Worm (Caenorhabditis elegans) whole organism, young adult: ENCODE results near the gene F44E2.10.
A peak's percentile ranks its signal among the peaks of the same experiment; 100 is the strongest.

ENCODE experiments used
- B0019.2 ChIP-seq: fragments of 200-800 bp; sonication (Bioruptor generic); conservative IDR thresholded peaks from 2 replicates; pipeline ENCODE4 v1.3.6; 2022; ENCODE audit warnings: missing genetic modification reagents, missing genetic modification characterization, missing compliant biosample characterization
- B0336.3 ChIP-seq: fragments of 200-800 bp; sonication (Bioruptor generic); IDR thresholded peaks from 2 replicates; pipeline ENCODE4 v1.3.6; 2022; ENCODE audit warnings: missing genetic modification characterization, missing compliant biosample characterization
- C06A6.2 ChIP-seq: fragments of 200-800 bp; sonication (Bioruptor generic); conservative IDR thresholded peaks from 2 replicates; pipeline ENCODE4 v1.3.6; 2022; ENCODE audit warnings: missing genetic modification characterization, missing compliant biosample characterization
- F22D6.2 ChIP-seq: sonication (generic microtip); optimal IDR thresholded peaks from 2 replicates; lab custom pipeline; 2016; ENCODE audit warnings: mild to moderate bottlenecking, missing genetic modification characterization, missing compliant biosample characterization
- F33H1.4 ChIP-seq: fragments of 200-800 bp; sonication (Bioruptor generic); IDR thresholded peaks from 2 replicates; pipeline ENCODE4 v1.3.6; 2022; ENCODE audit warnings: missing genetic modification reagents, missing genetic modification characterization, missing compliant biosample characterization
- F49E8.2 ChIP-seq: sonication (generic microtip); optimal IDR thresholded peaks from 3 replicates; lab custom pipeline; 2017; ENCODE audit warnings: missing genetic modification characterization, mild to moderate bottlenecking, missing compliant biosample characterization, antibody characterized with exemption, moderate library complexity; ENCODE audit not compliant: insufficient read depth
- F52B5.7 ChIP-seq: sonication (generic microtip); optimal IDR thresholded peaks from 2 replicates; lab custom pipeline; 2016; ENCODE audit warnings: mild to moderate bottlenecking, missing genetic modification characterization, missing compliant biosample characterization
- T07F8.4 ChIP-seq: sonication (generic microtip); optimal IDR thresholded peaks from 2 replicates; lab custom pipeline; 2016; ENCODE audit warnings: mild to moderate bottlenecking, missing genetic modification characterization, moderate library complexity, missing compliant biosample characterization
- Y53F4B.3 ChIP-seq: fragments of 200-800 bp; sonication (Bioruptor generic); IDR thresholded peaks from 2 replicates; pipeline ENCODE4 v1.3.6; 2022; ENCODE audit warnings: missing genetic modification reagents, missing genetic modification characterization, missing compliant biosample characterization
- Y53G8AR.9 ChIP-seq: fragments of 200-800 bp; sonication (Bioruptor generic); conservative IDR thresholded peaks from 2 replicates; pipeline ENCODE4 v1.3.6; 2022; ENCODE audit warnings: missing genetic modification reagents, missing genetic modification characterization, missing compliant biosample characterization
- ZK185.1 ChIP-seq: sonication (generic microtip); optimal IDR thresholded peaks from 2 replicates; lab custom pipeline; 2016; ENCODE audit warnings: mild to moderate bottlenecking, missing genetic modification characterization, missing compliant biosample characterization; ENCODE audit not compliant: poor library complexity, severe bottlenecking
- akir-1 ChIP-seq: fragments of 200-800 bp; sonication (Bioruptor generic); optimal IDR thresholded peaks from 2 replicates; lab custom pipeline; 2018; ENCODE audit warnings: mild to moderate bottlenecking, missing genetic modification characterization, moderate library complexity, missing compliant biosample characterization
- ama-1 ChIP-seq, 3 experiments: fragments of 150-350 bp in 1 of 3; sonication (generic microtip) in 2 of 3; optimal IDR thresholded peaks; 2 replicates each; lab custom pipeline; 2014 to 2018; ENCODE audit warnings: missing biosample characterization in 2 of 3, missing genetic modification characterization in 2 of 3, missing genetic modification reagents in 2 of 3
- aptf-2 ChIP-seq: fragments of 200-800 bp; sonication (Bioruptor generic); conservative IDR thresholded peaks from 2 replicates; pipeline ENCODE4 v1.3.6; 2022; ENCODE audit warnings: missing genetic modification reagents, missing genetic modification characterization, missing compliant biosample characterization
- atf-7 ChIP-seq: sonication (generic microtip); optimal IDR thresholded peaks from 2 replicates; lab custom pipeline; 2017; ENCODE audit warnings: mild to moderate bottlenecking, missing genetic modification characterization, missing compliant biosample characterization
- bed-1 ChIP-seq: fragments of 200-800 bp; sonication (Bioruptor generic); IDR thresholded peaks from 2 replicates; pipeline ENCODE4 v1.3.6; 2022; ENCODE audit warnings: missing genetic modification reagents, missing genetic modification characterization, missing compliant biosample characterization
- ceh-58 ChIP-seq: fragments of 200-800 bp; sonication (Bioruptor generic); IDR thresholded peaks from 2 replicates; pipeline ENCODE4 v1.3.6; 2022; ENCODE audit warnings: missing genetic modification characterization, missing compliant biosample characterization
- ceh-79 ChIP-seq: sonication (generic microtip); optimal IDR thresholded peaks from 2 replicates; lab custom pipeline; 2017; ENCODE audit warnings: mild to moderate bottlenecking, missing genetic modification characterization, missing compliant biosample characterization
- chd-7 ChIP-seq: sonication (generic microtip); optimal IDR thresholded peaks from 2 replicates; lab custom pipeline; 2016; ENCODE audit warnings: mild to moderate bottlenecking, missing genetic modification characterization, moderate library complexity, missing compliant biosample characterization
- dpff-1 ChIP-seq: sonication (generic microtip); optimal IDR thresholded peaks from 2 replicates; lab custom pipeline; 2017; ENCODE audit warnings: mild to moderate bottlenecking, missing genetic modification characterization, missing compliant biosample characterization
- dpl-1 ChIP-seq: fragments of 150-350 bp; optimal IDR thresholded peaks from 2 replicates; lab custom pipeline; 2014; ENCODE audit warnings: missing biosample characterization, missing genetic modification reagents, missing genetic modification characterization
- egl-44 ChIP-seq: fragments of 200-800 bp; sonication (Bioruptor generic); IDR thresholded peaks from 2 replicates; pipeline ENCODE4 v1.3.6; 2022; ENCODE audit warnings: missing genetic modification reagents, missing genetic modification characterization, missing compliant biosample characterization
- egrh-3 ChIP-seq: fragments of 200-800 bp; sonication (Bioruptor generic); IDR thresholded peaks from 2 replicates; pipeline ENCODE4 v1.3.6; 2022; ENCODE audit warnings: missing genetic modification reagents, missing genetic modification characterization, missing compliant biosample characterization
- gei-17 ChIP-seq: fragments of 200-800 bp; sonication (Bioruptor generic); optimal IDR thresholded peaks from 2 replicates; lab custom pipeline; 2018; ENCODE audit warnings: mild to moderate bottlenecking, missing genetic modification characterization, missing compliant biosample characterization
- hlh-12 ChIP-seq: sonication (generic microtip); optimal IDR thresholded peaks from 2 replicates; lab custom pipeline; 2016; ENCODE audit warnings: missing genetic modification characterization, missing compliant biosample characterization
- hmg-1.2 ChIP-seq: fragments of 200-800 bp; sonication (Bioruptor generic); IDR thresholded peaks from 2 replicates; pipeline ENCODE4 v1.3.6; 2022; ENCODE audit warnings: missing genetic modification reagents, missing genetic modification characterization, missing compliant biosample characterization
- lin-26 ChIP-seq: fragments of 200-800 bp; sonication (Bioruptor generic); IDR thresholded peaks from 2 replicates; pipeline ENCODE4 v1.3.6; 2022; ENCODE audit warnings: missing genetic modification reagents, missing genetic modification characterization, missing compliant biosample characterization
- lin-35 ChIP-seq, 3 experiments: fragments of 150-350 bp in 2 of 3; sonication (generic microtip) in 1 of 3; optimal IDR thresholded peaks; 2 replicates each; lab custom pipeline; 2014 to 2018; ENCODE audit warnings: missing biosample characterization in 3 of 3, missing genetic modification characterization in 3 of 3, missing genetic modification reagents in 3 of 3
- lsl-1 ChIP-seq: fragments of 200-800 bp; sonication (Bioruptor generic); optimal IDR thresholded peaks from 2 replicates; lab custom pipeline; 2018; ENCODE audit warnings: mild to moderate bottlenecking, missing genetic modification characterization, moderate library complexity, missing compliant biosample characterization
- madf-3 ChIP-seq: fragments of 200-800 bp; sonication (Bioruptor generic); IDR thresholded peaks from 2 replicates; pipeline ENCODE4 v1.3.6; 2022; ENCODE audit warnings: missing genetic modification reagents, missing genetic modification characterization, missing compliant biosample characterization
- mxl-1 ChIP-seq: sonication (generic microtip); optimal IDR thresholded peaks from 2 replicates; lab custom pipeline; 2016; ENCODE audit warnings: missing genetic modification characterization, missing compliant biosample characterization
- nfya-2 ChIP-seq: fragments of 200-800 bp; sonication (Bioruptor generic); IDR thresholded peaks from 2 replicates; pipeline ENCODE4 v1.3.6; 2022; ENCODE audit warnings: missing genetic modification reagents, missing genetic modification characterization, missing compliant biosample characterization
- nfyb-1 ChIP-seq: fragments of 200-800 bp; sonication (Bioruptor generic); IDR thresholded peaks from 2 replicates; pipeline ENCODE4 v1.3.6; 2022; ENCODE audit warnings: missing genetic modification reagents, missing genetic modification characterization, missing compliant biosample characterization
- nhr-80 ChIP-seq: sonication (generic microtip); optimal IDR thresholded peaks from 2 replicates; lab custom pipeline; 2016; ENCODE audit warnings: missing genetic modification characterization, missing compliant biosample characterization
- nhr-90 ChIP-seq: sonication (generic microtip); optimal IDR thresholded peaks from 2 replicates; lab custom pipeline; 2016; ENCODE audit warnings: missing genotype, mild to moderate bottlenecking, missing genetic modification characterization, missing compliant biosample characterization
- pbrm-1 ChIP-seq: fragments of 200-800 bp; sonication (Bioruptor generic); IDR thresholded peaks from 2 replicates; pipeline ENCODE4 v1.3.6; 2022; ENCODE audit warnings: missing genetic modification reagents, missing genetic modification characterization, missing compliant biosample characterization
- rcor-1 ChIP-seq: fragments of 200-800 bp; sonication (Bioruptor generic); IDR thresholded peaks from 2 replicates; pipeline ENCODE4 v1.3.6; 2022; ENCODE audit warnings: missing genetic modification reagents, missing genetic modification characterization, missing compliant biosample characterization
- repo-1 ChIP-seq: sonication (generic microtip); optimal IDR thresholded peaks from 2 replicates; lab custom pipeline; 2017; ENCODE audit warnings: mild to moderate bottlenecking, missing genetic modification characterization, missing compliant biosample characterization
- snpc-3.4 ChIP-seq: sonication (generic microtip); optimal IDR thresholded peaks from 2 replicates; lab custom pipeline; 2017; ENCODE audit warnings: missing genetic modification characterization, mild to moderate bottlenecking, missing compliant biosample characterization, antibody characterized with exemption, moderate library complexity, missing genotype, missing genetic modification reagents
- snpc-4 ChIP-seq, 5 experiments: fragments of 150-350 bp in 1 of 5; sonication (generic microtip) in 4 of 5; optimal IDR thresholded peaks; 2 replicates each; lab custom pipeline; 2014 to 2018; ENCODE audit warnings: missing genetic modification characterization in 5 of 5, missing biosample characterization in 3 of 5, antibody characterized with exemption in 2 of 5, mild to moderate bottlenecking in 2 of 5, missing compliant biosample characterization in 2 of 5, missing genotype in 2 of 5, moderate library complexity in 2 of 5, missing genetic modification reagents in 1 of 5
- tbp1 ChIP-seq: fragments of 200-800 bp; sonication (Bioruptor generic); optimal IDR thresholded peaks from 2 replicates; lab custom pipeline; 2018; ENCODE audit warnings: mild to moderate bottlenecking, missing genetic modification characterization, missing compliant biosample characterization
- tbx-9 ChIP-seq: sonication (generic microtip); optimal IDR thresholded peaks from 2 replicates; lab custom pipeline; 2016; ENCODE audit warnings: borderline replicate concordance, missing genetic modification characterization, inconsistent platforms, missing compliant biosample characterization
- zim-3 ChIP-seq: sonication (generic microtip); optimal IDR thresholded peaks from 2 replicates; lab custom pipeline; 2017; ENCODE audit warnings: mild to moderate bottlenecking, missing genetic modification characterization, moderate library complexity, missing compliant biosample characterization
- ztf-18 ChIP-seq: sonication (generic microtip); optimal IDR thresholded peaks from 2 replicates; lab custom pipeline; 2016; ENCODE audit warnings: missing genotype, mild to moderate bottlenecking, missing genetic modification characterization, missing compliant biosample characterization
- ztf-22 ChIP-seq: fragments of 200-800 bp; sonication (Bioruptor generic); optimal IDR thresholded peaks from 2 replicates; lab custom pipeline; 2018; ENCODE audit warnings: mild to moderate bottlenecking, missing genetic modification characterization, moderate library complexity, missing compliant biosample characterization

F44E2.10 gene

DNA sequence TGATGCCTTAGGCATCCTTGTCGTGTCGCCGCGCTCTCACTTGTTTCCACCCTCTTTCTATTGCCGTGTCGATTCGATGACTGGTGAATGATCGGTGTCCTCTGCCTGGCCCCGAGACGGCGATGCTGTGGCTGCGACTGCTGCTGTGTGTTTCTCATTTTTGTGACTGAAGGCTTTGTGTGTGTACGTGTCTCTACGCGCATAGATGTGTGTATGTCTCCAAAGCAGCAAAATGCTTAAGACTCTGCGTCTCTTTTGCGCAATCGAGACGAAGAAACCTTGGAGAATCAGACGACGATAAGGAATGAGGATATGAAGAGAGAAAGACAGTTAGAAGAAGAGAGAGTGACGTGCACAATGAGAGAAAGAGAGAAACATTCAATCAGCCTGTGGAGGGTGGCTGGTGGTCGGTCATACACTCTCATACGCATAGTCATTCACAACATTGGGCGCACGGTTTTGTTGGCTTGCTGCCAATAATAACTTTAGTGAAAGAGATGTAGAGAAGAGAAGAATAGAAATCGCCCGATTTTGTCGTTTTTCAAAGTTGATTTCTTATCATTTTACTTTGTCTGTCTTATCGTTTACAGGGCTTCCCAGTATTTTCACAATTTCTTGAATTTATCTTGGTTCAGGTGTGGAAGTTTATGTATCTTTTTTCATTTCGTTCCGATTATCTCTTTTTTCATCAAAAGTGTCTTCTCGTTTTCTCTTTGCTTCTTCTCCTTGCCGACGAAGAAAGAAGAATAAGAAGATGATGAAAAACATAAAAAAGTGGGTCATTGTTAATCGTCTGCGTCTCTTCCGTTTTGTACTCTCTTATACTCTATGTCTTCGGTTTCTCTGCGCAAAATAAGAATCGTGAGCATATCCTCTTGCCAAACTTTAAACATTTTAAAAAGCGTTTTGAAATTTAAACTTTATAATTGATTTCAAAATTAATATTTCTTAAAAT lies 28.8 kb downstream of the F44E2.10 start:
- TF ChIP-seq tbp1 (GFP tag; lab: Kevin White, UChicago) (peak; percentile 57), snpc-4 (GFP tag; optimal IDR thresholded peaks at IDR 0.05; lab: Kevin White, UChicago) (no peak), snpc-4 (tag; optimal IDR thresholded peaks at IDR 0.05; lab: Kevin White, UChicago) (peak; percentile 49 to 76 (median 74)), ceh-58 (GFP tag; lab: Robert Waterston, UW) (no peak), B0019.2 (GFP tag; lab: Robert Waterston, UW) (no peak), dpff-1 (tag; lab: Kevin White, UChicago) (no peak), zim-3 (tag; lab: Kevin White, UChicago) (no peak), bed-1 (no peak), hlh-12 (no peak), tbx-9 (tag; lab: Kevin White, UChicago) (no peak), akir-1 (GFP tag; lab: Kevin White, UChicago) (peak; percentile 70), egl-44 (GFP tag; lab: Robert Waterston, UW) (no peak; the same call in 1 of the 2 replicates), nhr-80 (peak; percentile 99), egrh-3 (GFP tag; lab: Robert Waterston, UW) (peak; percentile 53; the same call in 1 of the 2 replicates), lsl-1 (no peak), T07F8.4 (no peak), mxl-1 (no peak), hmg-1.2 (GFP tag; lab: Robert Waterston, UW) (peak; percentile 91), gei-17 (GFP tag; lab: Kevin White, UChicago) (peak; percentile 73), rcor-1 (peak; percentile 33; the same call in 1 of the 2 replicates), aptf-2 (GFP tag; lab: Robert Waterston, UW) (no peak), ztf-18 (tag; lab: Kevin White, UChicago) (peak; percentile 77), dpl-1 (GFP tag; lab: Kevin White, UChicago) (no peak), snpc-3.4 (tag; lab: Kevin White, UChicago) (peak; percentile 53), lin-26 (GFP tag; lab: Robert Waterston, UW) (peak; percentile 75; the same call in 1 of the 2 replicates), ceh-79 (tag; lab: Kevin White, UChicago) (no peak), pbrm-1 (GFP tag; lab: Robert Waterston, UW) (peak; percentile 79), ama-1 (optimal IDR thresholded peaks at IDR 0.05; lab: Kevin White, UChicago) (no peak), ama-1 (GFP tag; optimal IDR thresholded peaks at IDR 0.05; lab: Kevin White, UChicago) (no peak), lin-35 (GFP tag; optimal IDR thresholded peaks at IDR 0.05; lab: Kevin White, UChicago) (peak in 1 of 3 experiments; percentile 61), ztf-22 (peak; percentile 96), nfyb-1 (peak; percentile 88), repo-1 (tag; lab: Kevin White, UChicago) (peak; percentile 46), madf-3 (GFP tag; lab: Robert Waterston, UW) (no peak), F33H1.4 (GFP tag; lab: Robert Waterston, UW) (peak; percentile 35; the same call in 1 of the 2 replicates), chd-7 (tag; lab: Kevin White, UChicago) (peak; percentile 94), atf-7 (tag; lab: Kevin White, UChicago) (peak; percentile 98), F52B5.7 (no peak), Y53F4B.3 (GFP tag; lab: Robert Waterston, UW) (no peak), Y53G8AR.9 (GFP tag; lab: Robert Waterston, UW) (0 out of 2 replicates have a peak, but pooled peaks have one; percentile 72), B0336.3 (GFP tag; lab: Robert Waterston, UW) (peak; percentile 94), F49E8.2 (no peak), F22D6.2 (tag; lab: Kevin White, UChicago) (peak; percentile 77), C06A6.2 (GFP tag; lab: Robert Waterston, UW) (peak; percentile 68), ZK185.1 (no peak), nfya-2 (no peak), nhr-90 (tag; lab: Kevin White, UChicago) (peak; percentile 85)
